Fruit fly (Drosophila melanogaster): ENCODE results near the gene CG43759.

Gene CG43759

dm6 chrX:19037137-19037536 is 107.0 kb downstream of the CG43759 start:
- no peak for TF ChIP-seq CG14655 (GFP tag; optimal IDR thresholded peaks at IDR 0.05)
- no peak for TF ChIP-seq Ets98B (GFP tag; IDR thresholded peaks at IDR 0.05)
- no peak for TF ChIP-seq Snoo (tag; optimal IDR thresholded peaks at IDR 0.05)
- TF ChIP-seq Pif1B (GFP tag; optimal IDR thresholded peaks at IDR 0.05): no peak
- no peak for TF ChIP-seq CG8159 (tag; optimal IDR thresholded peaks at IDR 0.05)
- no peak for TF ChIP-seq fd96Ca (GFP tag; IDR thresholded peaks at IDR 0.05)
- TF ChIP-seq CG15710 (tag; optimal IDR thresholded peaks at IDR 0.05): no peak
- TF ChIP-seq CG32121 (GFP tag; IDR thresholded peaks at IDR 0.05): no peak
- TF ChIP-seq CG17806 (tag; optimal IDR thresholded peaks at IDR 0.05): no peak
- no peak for TF ChIP-seq D1 (tag; optimal IDR thresholded peaks at IDR 0.05)
- no peak for TF ChIP-seq Pif1A (GFP tag; optimal IDR thresholded peaks at IDR 0.05)

- TF ChIP-seq CG14655 (GFP tag; optimal IDR thresholded peaks at IDR 0.05) (no peak), gl (tag; optimal IDR thresholded peaks at IDR 0.05) (no peak), CG4496 (GFP tag; IDR thresholded peaks at IDR 0.05) (no peak), CG8159 (tag; optimal IDR thresholded peaks at IDR 0.05) (no peak), CG32121 (GFP tag; IDR thresholded peaks at IDR 0.05) (no peak), CG8301 (tag; optimal IDR thresholded peaks at IDR 0.05) (no peak), CG17806 (tag; optimal IDR thresholded peaks at IDR 0.05) (no peak), CG15710 (tag; optimal IDR thresholded peaks at IDR 0.05) (no peak), D1 (tag; optimal IDR thresholded peaks at IDR 0.05) (no peak), rn (GFP tag; IDR thresholded peaks at IDR 0.05) (no peak), Ets98B (GFP tag; IDR thresholded peaks at IDR 0.05) (no peak), fd96Ca (GFP tag; IDR thresholded peaks at IDR 0.05) (no peak), Pif1B (GFP tag; optimal IDR thresholded peaks at IDR 0.05) (no peak), CG9948 (tag; optimal IDR thresholded peaks at IDR 0.05) (no peak), Snoo (tag; optimal IDR thresholded peaks at IDR 0.05) (no peak)
Observed at dm6 chrX:19040261-19040660, 110.1 kb downstream of the CG43759 start.

- TF ChIP-seq D1 (tag; optimal IDR thresholded peaks at IDR 0.05) (no peak), CG15710 (tag; optimal IDR thresholded peaks at IDR 0.05) (no peak), CG9948 (tag; optimal IDR thresholded peaks at IDR 0.05) (no peak), EcR (GFP tag; optimal IDR thresholded peaks at IDR 0.05) (no peak), Pif1A (GFP tag; optimal IDR thresholded peaks at IDR 0.05) (no peak), CG12605 (GFP tag; IDR thresholded peaks at IDR 0.05) (no peak)
Observed at dm6 chrX:19050142-19050541, 120.0 kb downstream of the CG43759 start, which contains the start of gene Diedel3. Gene Diedel3 (plus strand): TSS chrX:19050442.

dm6 chrX:19056611-19057010 is 126.5 kb downstream of the CG43759 start, which contains the start of gene CG14190:
Gene CG14190 (plus strand): TSS chrX:19056911.
- TF ChIP-seq CG13204 (GFP tag; optimal IDR thresholded peaks at IDR 0.05) (no peak), CG32121 (GFP tag; IDR thresholded peaks at IDR 0.05) (no peak)

dm6 chrX:19068873-19069272 is 138.7 kb downstream of the CG43759 start, which contains the start of gene CG34330:
Gene CG34330 (minus strand): TSS chrX:19068973.
- TF ChIP-seq CG14655 (GFP tag; optimal IDR thresholded peaks at IDR 0.05) (no peak), Pif1B (GFP tag; optimal IDR thresholded peaks at IDR 0.05) (no peak), EcR (GFP tag; optimal IDR thresholded peaks at IDR 0.05) (no peak), CG8159 (tag; optimal IDR thresholded peaks at IDR 0.05) (no peak), CG13204 (GFP tag; optimal IDR thresholded peaks at IDR 0.05) (no peak), CG9948 (tag; optimal IDR thresholded peaks at IDR 0.05) (no peak), CG17806 (tag; optimal IDR thresholded peaks at IDR 0.05) (no peak), Pif1A (GFP tag; optimal IDR thresholded peaks at IDR 0.05) (no peak), Ets98B (GFP tag; IDR thresholded peaks at IDR 0.05) (no peak), CG4496 (GFP tag; IDR thresholded peaks at IDR 0.05) (no peak), CG12605 (GFP tag; IDR thresholded peaks at IDR 0.05) (no peak), Snoo (tag; optimal IDR thresholded peaks at IDR 0.05) (no peak)

- TF ChIP-seq CG9948 (tag; optimal IDR thresholded peaks at IDR 0.05): no peak
- no peak for TF ChIP-seq CG8301 (tag; optimal IDR thresholded peaks at IDR 0.05)
- TF ChIP-seq CG15710 (tag; optimal IDR thresholded peaks at IDR 0.05): no peak
- peak; percentile 89 for TF ChIP-seq EcR (GFP tag; optimal IDR thresholded peaks at IDR 0.05)
- TF ChIP-seq gl (tag; optimal IDR thresholded peaks at IDR 0.05): no peak
Observed at dm6 chrX:19072969-19073368, 142.8 kb downstream of the CG43759 start.

- TF ChIP-seq CG4496 (GFP tag; IDR thresholded peaks at IDR 0.05) (0 out of 3 replicates have a peak, but pooled peaks have one; percentile 42), CG34367 (tag; optimal IDR thresholded peaks at IDR 0.05) (no peak), CG8301 (tag; optimal IDR thresholded peaks at IDR 0.05) (no peak)
Observed at dm6 chrX:19073878-19074277, 143.7 kb downstream of the CG43759 start.

- TF ChIP-seq Pif1A (GFP tag; optimal IDR thresholded peaks at IDR 0.05) (no peak), fd96Ca (GFP tag; IDR thresholded peaks at IDR 0.05) (no peak), CG8159 (tag; optimal IDR thresholded peaks at IDR 0.05) (no peak), CG34367 (tag; optimal IDR thresholded peaks at IDR 0.05) (no peak), CG13204 (GFP tag; optimal IDR thresholded peaks at IDR 0.05) (no peak), gl (tag; optimal IDR thresholded peaks at IDR 0.05) (no peak), Snoo (tag; optimal IDR thresholded peaks at IDR 0.05) (no peak), Pif1B (GFP tag; optimal IDR thresholded peaks at IDR 0.05) (no peak), CG17806 (tag; optimal IDR thresholded peaks at IDR 0.05) (no peak), CG4496 (GFP tag; IDR thresholded peaks at IDR 0.05) (no peak), EcR (GFP tag; optimal IDR thresholded peaks at IDR 0.05) (no peak), D1 (tag; optimal IDR thresholded peaks at IDR 0.05) (no peak)
Observed at dm6 chrX:19074585-19074984, 144.4 kb downstream of the CG43759 start.
